Fruit fly (Drosophila melanogaster) whole organism, embryonic: ENCODE data around the gene CG2120.

Source experiments
- Bdp1 ChIP-seq: fragments of 200-800 bp; sonication (Bioruptor generic); optimal IDR thresholded peaks from 3 replicates; lab custom pipeline; 2016; ENCODE audit warnings: missing biosample characterization, missing genetic modification characterization
- CG10267 ChIP-seq: fragments of 200-800 bp; sonication (Bioruptor generic); optimal IDR thresholded peaks from 2 replicates; lab custom pipeline; 2018; ENCODE audit warnings: missing biosample characterization, mild to moderate bottlenecking, missing genetic modification characterization, moderate library complexity
- CG10979 ChIP-seq: fragments of 200-800 bp; sonication (Bioruptor generic); optimal IDR thresholded peaks from 2 replicates; lab custom pipeline; 2018; ENCODE audit warnings: missing biosample characterization, mild to moderate bottlenecking, missing genetic modification characterization, moderate library complexity
- CG12219 ChIP-seq: fragments of 200-800 bp; sonication (Bioruptor generic); optimal IDR thresholded peaks from 3 replicates; lab custom pipeline; 2018; ENCODE audit warnings: missing biosample characterization, mild to moderate bottlenecking, missing genetic modification characterization
- CG1233 ChIP-seq: fragments of 200-800 bp; sonication (Bioruptor generic); optimal IDR thresholded peaks from 4 replicates; lab custom pipeline; 2018; ENCODE audit warnings: missing biosample characterization, mild to moderate bottlenecking, missing genetic modification characterization
- CG15514 ChIP-seq: fragments of 200-800 bp; sonication (Bioruptor generic); optimal IDR thresholded peaks from 3 replicates; lab custom pipeline; 2017; ENCODE audit warnings: missing biosample characterization, missing genetic modification characterization, mild to moderate bottlenecking, moderate library complexity, missing genetic modification reagents
- CG1602 ChIP-seq: fragments of 200-800 bp; sonication (Bioruptor generic); optimal IDR thresholded peaks from 3 replicates; lab custom pipeline; 2016; ENCODE audit warnings: missing biosample characterization, missing genetic modification characterization
- CG16815 ChIP-seq: fragments of 200-800 bp; sonication (Bioruptor generic); optimal IDR thresholded peaks from 3 replicates; lab custom pipeline; 2017; ENCODE audit warnings: missing biosample characterization, mild to moderate bottlenecking, missing genetic modification characterization
- CG17802 ChIP-seq: fragments of 200-800 bp; sonication (Bioruptor generic); optimal IDR thresholded peaks from 2 replicates; lab custom pipeline; 2018; ENCODE audit warnings: missing biosample characterization, mild to moderate bottlenecking, missing genetic modification characterization, moderate library complexity
- CG18011 ChIP-seq: fragments of 200-800 bp; sonication (Bioruptor generic); optimal IDR thresholded peaks from 2 replicates; lab custom pipeline; 2017; ENCODE audit warnings: missing biosample characterization, missing genetic modification characterization, mild to moderate bottlenecking, moderate library complexity, missing genotype
- CG18262 ChIP-seq: fragments of 200-800 bp; optimal IDR thresholded peaks from 3 replicates; lab custom pipeline; 2019; ENCODE audit warnings: missing biosample characterization, mild to moderate bottlenecking, missing genetic modification characterization, moderate library complexity
- CG1832 ChIP-seq: fragments of 200-800 bp; sonication (Bioruptor generic); optimal IDR thresholded peaks from 2 replicates; lab custom pipeline; 2017; ENCODE audit warnings: missing biosample characterization, mild to moderate bottlenecking, missing genetic modification characterization, inconsistent platforms
- CG3065 ChIP-seq: fragments of 200-800 bp; sonication (Bioruptor generic); optimal IDR thresholded peaks from 2 replicates; lab custom pipeline; 2016; ENCODE audit warnings: missing biosample characterization, missing genetic modification characterization
- CG32772 ChIP-seq: fragments of 200-800 bp; sonication (Bioruptor generic); IDR thresholded peaks from 2 replicates; pipeline ENCODE4 v1.3.6; 2022; ENCODE audit warnings: missing biosample characterization, missing genetic modification characterization
- CG4424 ChIP-seq: fragments of 200-800 bp; sonication (Bioruptor generic); optimal IDR thresholded peaks from 3 replicates; lab custom pipeline; 2016; ENCODE audit warnings: missing biosample characterization, missing genetic modification characterization
- CG4854 ChIP-seq: fragments of 200-800 bp; sonication (Bioruptor generic); optimal IDR thresholded peaks from 2 replicates; lab custom pipeline; 2016; ENCODE audit warnings: missing biosample characterization, missing genetic modification characterization, inconsistent platforms
- CG5245 ChIP-seq: fragments of 200-800 bp; sonication (Bioruptor generic); optimal IDR thresholded peaks from 3 replicates; lab custom pipeline; 2016; ENCODE audit warnings: missing biosample characterization, missing genetic modification characterization
- CG6854 ChIP-seq: fragments of 200-800 bp; sonication (Bioruptor generic); optimal IDR thresholded peaks from 3 replicates; lab custom pipeline; 2017; ENCODE audit warnings: missing biosample characterization, mild to moderate bottlenecking, missing genetic modification characterization
- CG7372 ChIP-seq: fragments of 200-800 bp; sonication (Bioruptor generic); IDR thresholded peaks from 2 replicates; pipeline ENCODE4 v1.3.6; 2022; ENCODE audit warnings: missing biosample characterization, missing genetic modification characterization
- CG7745 ChIP-seq: fragments of 200-800 bp; sonication (Bioruptor generic); optimal IDR thresholded peaks from 2 replicates; lab custom pipeline; 2018; ENCODE audit warnings: missing biosample characterization, mild to moderate bottlenecking, missing genetic modification characterization, moderate library complexity
- CG8089 ChIP-seq: fragments of 200-800 bp; sonication (Bioruptor generic); optimal IDR thresholded peaks from 3 replicates; lab custom pipeline; 2016; ENCODE audit warnings: missing biosample characterization, missing genetic modification characterization
- CG8944 ChIP-seq: fragments of 200-800 bp; sonication (Bioruptor generic); optimal IDR thresholded peaks from 3 replicates; lab custom pipeline; 2016; ENCODE audit warnings: missing biosample characterization, missing genetic modification characterization
- CG9215 ChIP-seq: fragments of 200-800 bp; sonication (Bioruptor generic); IDR thresholded peaks from 2 replicates; pipeline ENCODE4 v1.3.6; 2022; ENCODE audit warnings: missing biosample characterization, missing genetic modification characterization
- CrebB ChIP-seq: fragments of 200-800 bp; sonication (Bioruptor generic); optimal IDR thresholded peaks from 3 replicates; lab custom pipeline; 2018; ENCODE audit warnings: missing biosample characterization, mild to moderate bottlenecking, missing genetic modification characterization
- Dp ChIP-seq: fragments of 200-800 bp; sonication (Bioruptor generic); optimal IDR thresholded peaks from 2 replicates; lab custom pipeline; 2018; ENCODE audit warnings: missing biosample characterization, mild to moderate bottlenecking, missing genetic modification characterization, moderate library complexity
- Dref ChIP-seq: fragments of 200-800 bp; sonication (Bioruptor generic); IDR thresholded peaks from 2 replicates; pipeline ENCODE4 v1.3.6; 2022; ENCODE audit warnings: missing biosample characterization, missing genetic modification characterization
- E2f2 ChIP-seq: fragments of 200-800 bp; sonication (Bioruptor generic); IDR thresholded peaks from 2 replicates; pipeline ENCODE4 v1.3.6; 2022; ENCODE audit warnings: missing biosample characterization, missing genetic modification characterization
- GATAe ChIP-seq: fragments of 200-800 bp; sonication (Bioruptor generic); conservative IDR thresholded peaks from 2 replicates; pipeline ENCODE4 v1.3.6; 2022; ENCODE audit warnings: missing biosample characterization, missing genetic modification characterization
- H15 ChIP-seq: fragments of 200-800 bp; sonication (Bioruptor generic); IDR thresholded peaks from 3 replicates; pipeline ENCODE4 v1.3.6; 2022; ENCODE audit warnings: missing biosample characterization, missing genetic modification characterization
- Hand ChIP-seq: fragments of 200-800 bp; sonication (Bioruptor generic); optimal IDR thresholded peaks from 2 replicates; lab custom pipeline; 2017; ENCODE audit warnings: mild to moderate bottlenecking, missing biosample characterization, missing genetic modification reagents, missing genetic modification characterization
- MBD-R2 ChIP-seq: fragments of 200-800 bp; sonication (Bioruptor generic); IDR thresholded peaks from 2 replicates; pipeline ENCODE4 v1.3.6; 2022; ENCODE audit warnings: missing biosample characterization, missing genetic modification characterization
- Med ChIP-seq: fragments of 200-800 bp; sonication (Bioruptor generic); peaks from one replicate; lab custom pipeline; 2016; ENCODE audit warnings: missing biosample characterization, missing genetic modification characterization, mild to moderate bottlenecking, inconsistent platforms, moderate library complexity
- Myb ChIP-seq: fragments of 200-800 bp; sonication (Bioruptor generic); optimal IDR thresholded peaks from 2 replicates; lab custom pipeline; 2016; ENCODE audit warnings: missing biosample characterization, missing genetic modification characterization
- Nf-YC ChIP-seq: fragments of 200-800 bp; optimal IDR thresholded peaks from 3 replicates; lab custom pipeline; 2019; ENCODE audit warnings: missing biosample characterization, mild to moderate bottlenecking, missing genetic modification characterization, moderate library complexity
- Oaz ChIP-seq: fragments of 200-800 bp; sonication (Bioruptor generic); IDR thresholded peaks from 2 replicates; pipeline ENCODE4 v1.3.6; 2022; ENCODE audit warnings: missing biosample characterization, missing genetic modification characterization
- Ptx1 ChIP-seq: fragments of 200-800 bp; sonication (Bioruptor generic); IDR thresholded peaks from 2 replicates; pipeline ENCODE4 v1.3.6; 2022; ENCODE audit warnings: missing biosample characterization, missing genetic modification characterization
- az2 ChIP-seq: fragments of 200-800 bp; sonication (Bioruptor generic); optimal IDR thresholded peaks from 3 replicates; lab custom pipeline; 2016; ENCODE audit warnings: missing biosample characterization, missing genetic modification characterization
- bowl ChIP-seq: fragments of 200-800 bp; sonication (Bioruptor generic); IDR thresholded peaks from 2 replicates; pipeline ENCODE4 v1.3.6; 2022; ENCODE audit warnings: missing biosample characterization, missing genetic modification characterization
- bsh ChIP-seq, 2 experiments: fragments of 200-800 bp; sonication (Bioruptor generic); optimal IDR thresholded peaks; 2 replicates each; lab custom pipeline; 2017 to 2018; ENCODE audit warnings: mild to moderate bottlenecking in 2 of 2, missing biosample characterization in 2 of 2, missing genetic modification characterization in 2 of 2, moderate library complexity in 1 of 2
- cas ChIP-seq: fragments of 200-800 bp; sonication (Bioruptor generic); IDR thresholded peaks from 2 replicates; pipeline ENCODE4 v1.3.6; 2022; ENCODE audit warnings: missing biosample characterization, missing genetic modification characterization
- gem ChIP-seq: fragments of 200-800 bp; sonication (Bioruptor generic); optimal IDR thresholded peaks from 2 replicates; lab custom pipeline; 2019; ENCODE audit warnings: missing biosample characterization, mild to moderate bottlenecking, missing genetic modification characterization, moderate library complexity
- her ChIP-seq: fragments of 200-800 bp; sonication (Bioruptor generic); optimal IDR thresholded peaks from 2 replicates; lab custom pipeline; 2016; ENCODE audit warnings: missing biosample characterization, missing genetic modification characterization
- lola ChIP-seq, 3 experiments: fragments of >200 bp in 2 of 3; fragments of 200-800 bp in 1 of 3; sonication (Bioruptor generic) in 1 of 3; optimal IDR thresholded peaks; 2 replicates each; lab custom pipeline; 2017 to 2019; ENCODE audit warnings: missing biosample characterization in 3 of 3, missing genetic modification characterization in 3 of 3, mild to moderate bottlenecking in 1 of 3, moderate library complexity in 1 of 3
- nerfin-2 ChIP-seq: fragments of 200-800 bp; sonication (Bioruptor generic); IDR thresholded peaks from 2 replicates; pipeline ENCODE4 v1.3.6; 2022; ENCODE audit warnings: missing biosample characterization, missing genetic modification characterization; ENCODE audit not compliant: partially characterized antibody
- pros ChIP-seq: fragments of 200-800 bp; sonication (Bioruptor generic); optimal IDR thresholded peaks from 3 replicates; lab custom pipeline; 2019; ENCODE audit warnings: missing biosample characterization, mild to moderate bottlenecking, missing genetic modification characterization, moderate library complexity
- sd ChIP-seq: fragments of 200-800 bp; sonication (Bioruptor generic); optimal IDR thresholded peaks from 3 replicates; lab custom pipeline; 2018; ENCODE audit warnings: missing biosample characterization, mild to moderate bottlenecking, missing genetic modification characterization, moderate library complexity
- stwl ChIP-seq: fragments of 200-800 bp; sonication (Bioruptor generic); optimal IDR thresholded peaks from 3 replicates; lab custom pipeline; 2018; ENCODE audit warnings: missing biosample characterization, mild to moderate bottlenecking, missing genetic modification characterization, moderate library complexity
- zen ChIP-seq: fragments of 200-800 bp; sonication (Bioruptor generic); optimal IDR thresholded peaks from 3 replicates; lab custom pipeline; 2018; ENCODE audit warnings: missing biosample characterization, mild to moderate bottlenecking, missing genetic modification characterization, moderate library complexity
- zf30C ChIP-seq: fragments of 200-800 bp; sonication (Bioruptor generic); optimal IDR thresholded peaks from 3 replicates; lab custom pipeline; 2018; ENCODE audit warnings: missing biosample characterization, mild to moderate bottlenecking, missing genetic modification characterization

Gene CG2120

dm6 chrX:8152718-8153117 is 17.1 kb downstream of the CG2120 start, which contains the start of gene CG18262 (continued):
- TF ChIP-seq CG15514 (GFP tag; lab: Kevin White, UChicago) = peak; percentile 72
- no peak for TF ChIP-seq CG12219 (GFP tag; lab: Kevin White, UChicago)
- no peak for TF ChIP-seq CG18262 (tag; lab: Kevin White, UChicago)
- TF ChIP-seq CG10267 = peak; percentile 84
- no peak for TF ChIP-seq az2
- TF ChIP-seq E2f2 (GFP tag; lab: Robert Waterston, UW) = peak; percentile 89
- TF ChIP-seq Dp (GFP tag; lab: Kevin White, UChicago) = peak; percentile 83
- TF ChIP-seq MBD-R2 (GFP tag; lab: Robert Waterston, UW) = peak; percentile 96
- peak; percentile 78 for TF ChIP-seq Med (GFP tag; lab: Kevin White, UChicago)
- peak; percentile 47 for TF ChIP-seq Dref (GFP tag; lab: Robert Waterston, UW)
- TF ChIP-seq Myb (GFP tag; lab: Kevin White, UChicago) = peak; percentile 33

dm6 chrX:8157294-8157693 is 21.7 kb downstream of the CG2120 start, which contains the start of the genes Traf6 and GIIIspla2:
TSS of gene Traf6 (minus strand) at chrX:8157386.
TSS of gene GIIIspla2 (plus strand) at chrX:8157628.
- TF ChIP-seq Oaz (GFP tag; lab: Robert Waterston, UW) (no peak), lola (GFP tag; optimal IDR thresholded peaks at IDR 0.05; lab: Kevin White, UChicago) (peak in 1 of 3 experiments; percentile 65), zf30C (GFP tag; lab: Kevin White, UChicago) (no peak), CG10979 (tag; lab: Kevin White, UChicago) (peak; percentile 67), CG6854 (GFP tag; lab: Kevin White, UChicago) (no peak), pros (no peak), CG4854 (GFP tag; lab: Kevin White, UChicago) (peak; percentile 46), CG3065 (no peak), GATAe (GFP tag; lab: Robert Waterston, UW) (peak; percentile 46; the same call in 1 of the 2 replicates), CG16815 (peak; percentile 66), Bdp1 (GFP tag; lab: Kevin White, UChicago) (peak; percentile 74), her (peak; percentile 48), zen (tag; lab: Kevin White, UChicago) (peak; percentile 60), bsh (GFP tag; optimal IDR thresholded peaks at IDR 0.05; lab: Kevin White, UChicago) (peak in 1 of 2 experiments; percentile 75), Nf-YC (tag; lab: Kevin White, UChicago) (peak; percentile 73), CG32772 (GFP tag; lab: Robert Waterston, UW) (peak; percentile 61), CG1602 (GFP tag; lab: Kevin White, UChicago) (peak; percentile 57), CG9215 (GFP tag; lab: Robert Waterston, UW) (peak; percentile 79; the same call in 1 of the 2 replicates), CG7372 (GFP tag; lab: Robert Waterston, UW) (peak; percentile 78), CG8944 (peak; percentile 43), sd (tag; lab: Kevin White, UChicago) (no peak), CrebB (tag; lab: Kevin White, UChicago) (peak; percentile 69), Hand (GFP tag; lab: Kevin White, UChicago) (peak; percentile 33), CG18011 (peak; percentile 67), CG5245 (GFP tag; lab: Kevin White, UChicago) (peak; percentile 49), CG8089 (peak; percentile 53), stwl (tag; lab: Kevin White, UChicago) (peak; percentile 94), nerfin-2 (GFP tag; lab: Robert Waterston, UW) (no peak), bowl (GFP tag; lab: Robert Waterston, UW) (peak; percentile 53; the same call in 1 of the 2 replicates), CG1233 (GFP tag; lab: Kevin White, UChicago) (peak; percentile 70), H15 (GFP tag; lab: Robert Waterston, UW) (peak; percentile 75), CG7745 (no peak), gem (peak; percentile 84), Ptx1 (GFP tag; lab: Robert Waterston, UW) (peak; percentile 80), CG4424 (GFP tag; lab: Kevin White, UChicago) (peak; percentile 65), CG1832 (no peak), CG17802 (tag; lab: Kevin White, UChicago) (peak; percentile 90), cas (GFP tag; lab: Robert Waterston, UW) (0 out of 2 replicates have a peak, but pooled peaks have one; percentile 9)
